Fruit fly (Drosophila melanogaster) whole organism, embryonic: ENCODE data around the gene Vha100-2.
A peak's percentile ranks its signal among the peaks of the same experiment; 100 is the strongest.

ENCODE experiments used
- Abd-B ChIP-seq: fragments of 200-800 bp; sonication (Bioruptor generic); optimal IDR thresholded peaks from 2 replicates; lab custom pipeline; 2018; ENCODE audit warnings: missing biosample characterization, mild to moderate bottlenecking, missing genetic modification characterization, moderate library complexity
- Adf1 ChIP-seq: fragments of 200-800 bp; sonication (Bioruptor generic); IDR thresholded peaks from 2 replicates; pipeline ENCODE4 v1.3.6; 2022; ENCODE audit warnings: missing biosample characterization, missing genetic modification characterization
- Atf-2 ChIP-seq: fragments of 200-800 bp; sonication (Bioruptor generic); optimal IDR thresholded peaks from 2 replicates; lab custom pipeline; 2016; ENCODE audit warnings: missing biosample characterization, missing genetic modification characterization
- Bdp1 ChIP-seq: fragments of 200-800 bp; sonication (Bioruptor generic); optimal IDR thresholded peaks from 3 replicates; lab custom pipeline; 2016; ENCODE audit warnings: missing biosample characterization, missing genetic modification characterization
- CG1024 ChIP-seq: fragments of 200-800 bp; sonication (Bioruptor generic); IDR thresholded peaks from 2 replicates; pipeline ENCODE4 v1.3.6; 2022; ENCODE audit warnings: missing biosample characterization, missing genetic modification characterization
- CG10274 ChIP-seq: fragments of 200-800 bp; sonication (Bioruptor generic); optimal IDR thresholded peaks from 3 replicates; lab custom pipeline; 2017; ENCODE audit warnings: missing biosample characterization, mild to moderate bottlenecking, missing genetic modification characterization
- CG10979 ChIP-seq: fragments of 200-800 bp; sonication (Bioruptor generic); optimal IDR thresholded peaks from 2 replicates; lab custom pipeline; 2018; ENCODE audit warnings: missing biosample characterization, mild to moderate bottlenecking, missing genetic modification characterization, moderate library complexity
- CG11456 ChIP-seq: fragments of 200-800 bp; sonication (Bioruptor generic); IDR thresholded peaks from 3 replicates; pipeline ENCODE4 v1.3.6; 2022; ENCODE audit warnings: missing biosample characterization, missing genetic modification characterization
- CG12071 ChIP-seq: fragments of 200-800 bp; sonication (Bioruptor generic); optimal IDR thresholded peaks from 3 replicates; lab custom pipeline; 2018; ENCODE audit warnings: missing biosample characterization, mild to moderate bottlenecking, missing genetic modification characterization
- CG12391 ChIP-seq: fragments of 200-800 bp; sonication (Bioruptor generic); optimal IDR thresholded peaks from 3 replicates; lab custom pipeline; 2018; ENCODE audit warnings: missing biosample characterization, mild to moderate bottlenecking, missing genetic modification characterization, moderate library complexity
- CG14965 ChIP-seq: fragments of 200-800 bp; sonication (Bioruptor generic); optimal IDR thresholded peaks from 2 replicates; lab custom pipeline; 2016; ENCODE audit warnings: missing biosample characterization, missing genetic modification characterization, borderline replicate concordance
- CG16813 ChIP-seq: fragments of 200-800 bp; sonication (Bioruptor generic); IDR thresholded peaks from 3 replicates; pipeline ENCODE4 v1.3.6; 2022; ENCODE audit warnings: missing biosample characterization, missing genetic modification characterization; ENCODE audit not compliant: partially characterized antibody
- CG16863 ChIP-seq: fragments of 200-800 bp; sonication (Bioruptor generic); optimal IDR thresholded peaks from 3 replicates; lab custom pipeline; 2016; ENCODE audit warnings: missing biosample characterization, missing genetic modification characterization
- CG17385 ChIP-seq: fragments of 200-800 bp; sonication (Bioruptor generic); optimal IDR thresholded peaks from 3 replicates; lab custom pipeline; 2018; ENCODE audit warnings: missing biosample characterization, mild to moderate bottlenecking, missing genetic modification characterization
- CG2199 ChIP-seq: fragments of 200-800 bp; sonication (Bioruptor generic); IDR thresholded peaks from 3 replicates; pipeline ENCODE4 v1.3.6; 2022; ENCODE audit warnings: missing biosample characterization, missing genetic modification characterization
- CG3995 ChIP-seq: fragments of 200-800 bp; sonication (Bioruptor generic); optimal IDR thresholded peaks from 3 replicates; lab custom pipeline; 2016; ENCODE audit warnings: missing biosample characterization, missing genetic modification characterization
- CG42726 ChIP-seq: fragments of 200-800 bp; sonication (Bioruptor generic); IDR thresholded peaks from 2 replicates; pipeline ENCODE4 v1.3.6; 2022; ENCODE audit warnings: missing biosample characterization, missing genetic modification characterization; ENCODE audit not compliant: partially characterized antibody
- CG6683 ChIP-seq: fragments of 200-800 bp; sonication (Bioruptor generic); optimal IDR thresholded peaks from 2 replicates; lab custom pipeline; 2017; ENCODE audit warnings: missing biosample characterization, mild to moderate bottlenecking, missing genetic modification characterization, missing genetic modification reagents
- CG9727 ChIP-seq: fragments of 200-800 bp; sonication (Bioruptor generic); optimal IDR thresholded peaks from 3 replicates; lab custom pipeline; 2017; ENCODE audit warnings: missing biosample characterization, mild to moderate bottlenecking, missing genetic modification characterization
- D ChIP-seq, 2 experiments: fragments of 200-800 bp in 1 of 2; fragments of >200 bp in 1 of 2; sonication (Bioruptor generic) in 1 of 2; optimal IDR thresholded peaks; 2 replicates in 1 of 2; 3 replicates in 1 of 2; lab custom pipeline; 2017; ENCODE audit warnings: mild to moderate bottlenecking in 1 of 2, missing biosample characterization in 1 of 2, missing genetic modification characterization in 1 of 2, missing genetic modification reagents in 1 of 2
- Dfd ChIP-seq, 2 experiments: fragments of >200 bp; optimal IDR thresholded peaks; 2 replicates each; lab custom pipeline; 2017; ENCODE audit warnings: missing biosample characterization in 2 of 2, missing genetic modification characterization in 2 of 2
- Doc2 ChIP-seq: fragments of 200-800 bp; sonication (Bioruptor generic); IDR thresholded peaks from 2 replicates; pipeline ENCODE4 v1.3.6; 2022; ENCODE audit warnings: missing biosample characterization, missing genetic modification characterization
- HLH3B ChIP-seq: fragments of 200-800 bp; sonication (Bioruptor generic); IDR thresholded peaks from 2 replicates; pipeline ENCODE4 v1.3.6; 2022; ENCODE audit warnings: missing biosample characterization, missing genetic modification characterization
- Hand ChIP-seq: fragments of 200-800 bp; sonication (Bioruptor generic); optimal IDR thresholded peaks from 2 replicates; lab custom pipeline; 2017; ENCODE audit warnings: mild to moderate bottlenecking, missing biosample characterization, missing genetic modification reagents, missing genetic modification characterization
- Side ChIP-seq: fragments of 200-800 bp; sonication (Bioruptor generic); optimal IDR thresholded peaks from 2 replicates; lab custom pipeline; 2016; ENCODE audit warnings: missing biosample characterization, missing genetic modification characterization
- Six4 ChIP-seq: fragments of 200-800 bp; sonication (Bioruptor generic); optimal IDR thresholded peaks from 2 replicates; lab custom pipeline; 2016; ENCODE audit warnings: missing biosample characterization, missing genetic modification characterization
- Ssrp ChIP-seq: fragments of 200-800 bp; sonication (Bioruptor generic); optimal IDR thresholded peaks from 2 replicates; lab custom pipeline; 2018; ENCODE audit warnings: missing biosample characterization, mild to moderate bottlenecking, missing genetic modification characterization, moderate library complexity
- Vsx1 ChIP-seq: fragments of 200-800 bp; sonication (Bioruptor generic); optimal IDR thresholded peaks from 2 replicates; lab custom pipeline; 2017; ENCODE audit warnings: missing biosample characterization, mild to moderate bottlenecking, missing genetic modification characterization, missing genetic modification reagents
- Xrp1 ChIP-seq: fragments of 200-800 bp; sonication (Bioruptor generic); IDR thresholded peaks from 2 replicates; pipeline ENCODE4 v1.3.6; 2022; ENCODE audit warnings: missing biosample characterization, missing genetic modification characterization
- al ChIP-seq: fragments of 200-800 bp; sonication (Bioruptor generic); IDR thresholded peaks from 2 replicates; pipeline ENCODE4 v1.3.6; 2022; ENCODE audit warnings: missing biosample characterization, missing genetic modification characterization
- bowl ChIP-seq: fragments of 200-800 bp; sonication (Bioruptor generic); IDR thresholded peaks from 2 replicates; pipeline ENCODE4 v1.3.6; 2022; ENCODE audit warnings: missing biosample characterization, missing genetic modification characterization
- chm ChIP-seq: fragments of 200-800 bp; sonication (Bioruptor generic); IDR thresholded peaks from 2 replicates; pipeline ENCODE4 v1.3.6; 2022; ENCODE audit warnings: missing biosample characterization, missing genetic modification characterization
- corto ChIP-seq: fragments of 200-800 bp; sonication (Bioruptor generic); optimal IDR thresholded peaks from 2 replicates; lab custom pipeline; 2016; ENCODE audit warnings: missing biosample characterization, mild to moderate bottlenecking, missing genetic modification characterization, moderate library complexity
- crol ChIP-seq: fragments of 200-800 bp; sonication (Bioruptor generic); IDR thresholded peaks from 2 replicates; pipeline ENCODE4 v1.3.6; 2022; ENCODE audit warnings: missing biosample characterization, missing genetic modification characterization
- fd102C ChIP-seq: fragments of 200-800 bp; sonication (Bioruptor generic); optimal IDR thresholded peaks from 2 replicates; lab custom pipeline; 2018; ENCODE audit warnings: missing biosample characterization, mild to moderate bottlenecking, missing genetic modification characterization, moderate library complexity
- fd64A ChIP-seq: fragments of 200-800 bp; sonication (Bioruptor generic); optimal IDR thresholded peaks from 3 replicates; lab custom pipeline; 2018; ENCODE audit warnings: missing biosample characterization, mild to moderate bottlenecking, missing genetic modification characterization
- fu2 ChIP-seq: fragments of 200-800 bp; sonication (Bioruptor generic); optimal IDR thresholded peaks from 2 replicates; lab custom pipeline; 2016; ENCODE audit warnings: missing biosample characterization, missing genetic modification characterization
- gt ChIP-seq: fragments of 200-800 bp; sonication (Bioruptor generic); IDR thresholded peaks from 2 replicates; pipeline ENCODE4 v1.3.6; 2022; ENCODE audit warnings: missing biosample characterization, missing genetic modification characterization
- jigr1 ChIP-seq: fragments of 200-800 bp; sonication (Bioruptor generic); IDR thresholded peaks from 3 replicates; pipeline ENCODE4 v1.3.6; 2022; ENCODE audit warnings: missing biosample characterization, missing genetic modification characterization
- ken ChIP-seq: fragments of 200-800 bp; sonication (Bioruptor generic); IDR thresholded peaks from 3 replicates; pipeline ENCODE4 v1.3.6; 2022; ENCODE audit warnings: missing biosample characterization, missing genetic modification characterization
- kni ChIP-seq: fragments of 200-800 bp; sonication (Bioruptor generic); optimal IDR thresholded peaks from 3 replicates; lab custom pipeline; 2017; ENCODE audit warnings: mild to moderate bottlenecking, missing biosample characterization, missing genetic modification reagents, missing genetic modification characterization
- peb ChIP-seq: fragments of 200-800 bp; sonication (Bioruptor generic); IDR thresholded peaks from 2 replicates; pipeline ENCODE4 v1.3.6; 2022; ENCODE audit warnings: missing biosample characterization, missing genetic modification characterization
- scrt ChIP-seq: fragments of 200-800 bp; sonication (Bioruptor generic); optimal IDR thresholded peaks from 2 replicates; lab custom pipeline; 2018; ENCODE audit warnings: missing biosample characterization, mild to moderate bottlenecking, missing genetic modification characterization, moderate library complexity
- ssp ChIP-seq: fragments of 200-800 bp; sonication (Bioruptor generic); IDR thresholded peaks from 2 replicates; pipeline ENCODE4 v1.3.6; 2022; ENCODE audit warnings: missing biosample characterization, missing genetic modification characterization
- trh ChIP-seq: fragments of 200-800 bp; sonication (Bioruptor generic); optimal IDR thresholded peaks from 2 replicates; lab custom pipeline; 2016; ENCODE audit warnings: missing biosample characterization, missing genetic modification characterization
- z ChIP-seq: fragments of 200-800 bp; sonication (Bioruptor generic); IDR thresholded peaks from 3 replicates; pipeline ENCODE4 v1.3.6; 2022; ENCODE audit warnings: missing biosample characterization, missing genetic modification characterization
- zen ChIP-seq: fragments of 200-800 bp; sonication (Bioruptor generic); optimal IDR thresholded peaks from 3 replicates; lab custom pipeline; 2018; ENCODE audit warnings: missing biosample characterization, mild to moderate bottlenecking, missing genetic modification characterization, moderate library complexity

Vha100-2 gene

DNA sequence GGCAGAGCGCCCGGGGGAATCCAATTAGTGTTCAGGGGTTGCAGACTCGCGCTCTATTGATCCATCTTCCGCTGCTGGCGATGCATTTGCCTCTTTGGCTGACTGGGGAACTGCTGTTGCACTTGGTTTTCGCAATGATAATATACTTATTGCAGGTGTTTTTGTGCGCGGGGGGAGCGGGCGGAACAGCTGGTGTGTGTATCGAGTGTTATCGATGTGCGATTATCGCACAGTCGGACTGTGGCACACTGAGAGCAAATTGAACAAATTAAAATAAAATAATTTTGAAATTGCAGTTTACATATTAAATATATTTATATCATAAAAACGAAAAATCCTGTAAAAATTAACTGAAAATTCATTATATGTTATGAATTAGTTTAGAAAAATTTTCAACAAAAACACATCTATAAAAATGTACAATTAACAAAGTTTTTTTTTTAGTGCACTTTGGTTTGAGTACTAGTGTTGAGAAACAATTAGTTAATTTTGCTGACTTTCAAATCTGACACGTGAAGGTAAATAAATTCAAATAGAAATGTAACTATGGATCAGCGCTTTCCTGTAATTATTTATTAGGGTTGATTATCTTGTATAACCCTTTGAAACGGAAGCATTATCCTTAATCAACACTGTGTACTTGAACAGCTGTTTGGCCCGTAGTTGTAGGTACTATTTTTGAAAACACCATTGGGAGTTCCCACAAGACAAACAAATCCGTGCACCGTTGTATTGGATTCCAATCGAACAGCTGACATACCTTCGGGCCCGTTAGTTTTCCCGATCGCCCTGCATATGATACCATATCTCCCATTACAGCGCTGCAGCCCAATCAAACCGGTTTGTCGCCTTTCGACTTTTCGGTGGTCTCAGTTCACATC is 3.8 kb upstream of the Vha100-2 start, which contains the start of the genes Wdr37 and koko (continued):
- TF ChIP-seq CG6683 (GFP tag; lab: Kevin White, UChicago) (peak; percentile 94), jigr1 (peak; percentile 94), CG2199 (peak; percentile 91), al (GFP tag; lab: Robert Waterston, UW) (peak; percentile 98), ken (peak; percentile 88), corto (GFP tag; lab: Kevin White, UChicago) (peak; percentile 79), fd64A (GFP tag; lab: Kevin White, UChicago) (peak; percentile 19), CG16863 (GFP tag; lab: Kevin White, UChicago) (peak; percentile 83), Doc2 (GFP tag; lab: Robert Waterston, UW) (peak; percentile 81), zen (tag; lab: Kevin White, UChicago) (peak; percentile 98), CG3995 (GFP tag; lab: Kevin White, UChicago) (peak; percentile 52), fu2 (GFP tag; lab: Kevin White, UChicago) (peak; percentile 52), HLH3B (GFP tag; lab: Robert Waterston, UW) (peak; percentile 99), ssp (GFP tag; lab: Robert Waterston, UW) (peak; percentile 95), Six4 (GFP tag; lab: Kevin White, UChicago) (peak; percentile 92), Vsx1 (GFP tag; lab: Kevin White, UChicago) (peak; percentile 80), scrt (GFP tag; lab: Kevin White, UChicago) (peak; percentile 83), CG12071 (peak; percentile 24), Hand (GFP tag; lab: Kevin White, UChicago) (peak; percentile 85), peb (GFP tag; lab: Robert Waterston, UW) (peak; percentile 97), CG42726 (peak; percentile 62; the same call in 1 of the 2 replicates), Atf-2 (GFP tag; lab: Kevin White, UChicago) (peak; percentile 69), CG11456 (GFP tag; lab: Robert Waterston, UW) (peak; percentile 96), CG17385 (peak; percentile 94), Xrp1 (GFP tag; lab: Robert Waterston, UW) (peak; percentile 99), Side (GFP tag; lab: Kevin White, UChicago) (peak; percentile 82), crol (GFP tag; lab: Robert Waterston, UW) (peak; percentile 98), D (optimal IDR thresholded peaks at IDR 0.05; lab: Kevin White, UChicago) (no peak), D (GFP tag; optimal IDR thresholded peaks at IDR 0.05; lab: Kevin White, UChicago) (peak; percentile 94), CG9727 (GFP tag; lab: Kevin White, UChicago) (peak; percentile 99), Ssrp (peak; percentile 97), z (GFP tag; lab: Robert Waterston, UW) (0 out of 3 replicates have a peak, but pooled peaks have one; percentile 8), gt (peak; percentile 93), Dfd (GFP tag; optimal IDR thresholded peaks at IDR 0.05; lab: Kevin White, UChicago) (no peak), Adf1 (GFP tag; lab: Robert Waterston, UW) (peak; percentile 84), CG14965 (peak; percentile 40), CG12391 (tag; lab: Kevin White, UChicago) (peak; percentile 99), CG10274 (peak; percentile 62), CG16813 (GFP tag; lab: Robert Waterston, UW) (0 out of 3 replicates have a peak, but pooled peaks have one; percentile 54), trh (GFP tag; lab: Kevin White, UChicago) (peak; percentile 93), bowl (GFP tag; lab: Robert Waterston, UW) (peak; percentile 91), Bdp1 (GFP tag; lab: Kevin White, UChicago) (peak; percentile 45), CG10979 (tag; lab: Kevin White, UChicago) (peak; percentile 98), CG1024 (peak; percentile 92), Abd-B (GFP tag; lab: Kevin White, UChicago) (peak; percentile 98), chm (GFP tag; lab: Robert Waterston, UW) (peak; percentile 92), fd102C (GFP tag; lab: Kevin White, UChicago) (peak; percentile 40), kni (peak; percentile 27)
